Worm (Caenorhabditis elegans) whole organism, L2 larva: ENCODE data around the gene F59D6.1.

Experiments
- dmd-4 ChIP-seq: sonication (generic microtip); optimal IDR thresholded peaks from 2 replicates; lab custom pipeline; 2017; ENCODE audit warnings: missing biosample characterization, missing genetic modification characterization
- nhr-12 ChIP-seq: fragments of 150-350 bp; optimal IDR thresholded peaks from 2 replicates; lab custom pipeline; 2014; ENCODE audit warnings: missing biosample characterization, missing genetic modification characterization
- nhr-6 ChIP-seq: fragments of 150-350 bp; optimal IDR thresholded peaks from 2 replicates; lab custom pipeline; 2014; ENCODE audit warnings: missing biosample characterization, missing genetic modification characterization
- unc-55 ChIP-seq: fragments of 150-350 bp; sonication (generic microtip); optimal IDR thresholded peaks from 3 replicates; lab custom pipeline; 2014; ENCODE audit warnings: missing biosample characterization, missing genetic modification reagents, missing genetic modification characterization
- unc-62 ChIP-seq: fragments of 150-350 bp; optimal IDR thresholded peaks from 2 replicates; lab custom pipeline; 2014; ENCODE audit warnings: missing biosample characterization, missing genetic modification reagents, missing genetic modification characterization

DNA sequence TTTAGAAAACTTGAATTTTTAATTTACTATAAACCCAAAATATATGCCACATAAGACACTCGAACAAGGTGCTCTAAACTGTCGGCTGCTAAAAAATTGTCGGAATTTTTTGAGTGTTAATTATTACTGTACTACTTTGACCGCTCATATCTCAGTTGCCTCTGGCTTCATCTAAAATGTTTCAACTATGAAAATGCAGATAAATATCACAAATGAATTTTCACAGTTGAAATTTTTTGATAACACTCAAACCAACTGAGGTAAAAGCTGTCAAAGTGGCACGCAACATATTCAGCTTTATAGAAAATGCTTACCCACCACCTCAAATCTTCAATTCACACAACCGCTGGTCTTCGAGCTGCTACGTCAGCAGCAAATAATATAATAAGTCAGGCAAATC is 43.8 kb downstream of the F59D6.1 start, which contains the start of gene acs-21:
- TF ChIP-seq unc-62 (GFP tag; lab: Kevin White, UChicago) (no peak), dmd-4 (tag; lab: Kevin White, UChicago) (no peak), nhr-6 (tag; lab: Kevin White, UChicago) (no peak), nhr-12 (tag; lab: Kevin White, UChicago) (no peak), unc-55 (GFP tag; lab: Kevin White, UChicago) (no peak)
